Worm (Caenorhabditis elegans): Measurements from ENCODE around the gene slc-17.4.

DNA sequence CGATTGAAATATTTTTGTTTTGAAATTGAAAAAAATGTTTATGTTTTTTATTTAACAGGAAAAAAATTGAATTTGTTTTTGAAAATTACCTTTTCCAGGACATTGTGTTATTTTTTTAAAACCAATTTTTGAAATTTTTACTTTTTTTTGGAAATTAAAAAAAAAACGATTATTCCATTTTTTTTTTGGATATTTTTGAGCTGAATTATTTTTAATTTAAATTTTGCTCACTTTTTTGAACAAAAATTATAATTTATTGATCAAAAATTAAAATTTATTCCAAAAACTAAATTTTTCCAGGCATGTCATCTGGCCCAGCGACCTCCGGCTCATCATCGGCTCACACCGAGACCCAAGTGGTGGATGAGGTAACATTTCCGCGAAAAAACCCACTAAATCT lies 36.5 kb downstream of the slc-17.4 start, which contains the start of gene gtf-2E1:
- TF ChIP-seq nhr-25 (tag; optimal IDR thresholded peaks at IDR 0.05) (no peak), mab-5 (tag; optimal IDR thresholded peaks at IDR 0.05) (no peak), ztf-11 (tag; optimal IDR thresholded peaks at IDR 0.05) (no peak), lin-39 (tag; optimal IDR thresholded peaks at IDR 0.05) (no peak), nhr-6 (tag; optimal IDR thresholded peaks at IDR 0.05) (no peak), sem-4 (tag; optimal IDR thresholded peaks at IDR 0.05) (no peak), gmeb-1 (tag; optimal IDR thresholded peaks at IDR 0.05) (no peak), fos-1 (tag; optimal IDR thresholded peaks at IDR 0.05) (no peak), egl-27 (tag; optimal IDR thresholded peaks at IDR 0.05) (no peak), dmd-4 (tag; optimal IDR thresholded peaks at IDR 0.05) (no peak), crh-2 (tag; optimal IDR thresholded peaks at IDR 0.05) (no peak), nhr-23 (tag; optimal IDR thresholded peaks at IDR 0.05) (no peak), snpc-4 (tag; optimal IDR thresholded peaks at IDR 0.05) (no peak), ztf-4 (tag; optimal IDR thresholded peaks at IDR 0.05) (no peak)
